Worm (Caenorhabditis elegans) whole organism, dauer: ENCODE results near the gene Y41D4B.4.

Source experiments
- unc-62 ChIP-seq: sonication (generic microtip); optimal IDR thresholded peaks from 2 replicates; lab custom pipeline; 2017; ENCODE audit warnings: missing biosample characterization, missing genetic modification reagents, missing genetic modification characterization

Gene Y41D4B.4

ce11 chrIV:1657069-1657468 is 2.8 kb upstream of the Y41D4B.4 start:
- TF ChIP-seq unc-62 = no peak

ce11 chrIV:1659045-1659741 is 717 bp upstream of the Y41D4B.4 start, which contains the start of gene rps-28:
Gene rps-28 (plus strand): TSS chrIV:1659691.
- no peak for TF ChIP-seq unc-62

- no peak for TF ChIP-seq unc-62
Observed at ce11 chrIV:1660735-1661134, 825 bp downstream of the Y41D4B.4 start.

ce11 chrIV:1662872-1663271 is 3.0 kb downstream of the Y41D4B.4 start:
- no peak for TF ChIP-seq unc-62

- TF ChIP-seq unc-62 = no peak
Observed at ce11 chrIV:1672398-1672797, 12.5 kb downstream of the Y41D4B.4 start, which contains the start of gene Y41D4B.1. Gene Y41D4B.1 (plus strand): TSS chrIV:1672698.

ce11 chrIV:1676926-1677325 is 17.0 kb downstream of the Y41D4B.4 start:
- no peak for TF ChIP-seq unc-62

- TF ChIP-seq unc-62 = no peak
Observed at ce11 chrIV:1679227-1679626, 19.3 kb downstream of the Y41D4B.4 start.

- TF ChIP-seq unc-62 = no peak
Observed at ce11 chrIV:1682066-1682465, 22.2 kb downstream of the Y41D4B.4 start, which contains the start of gene Y41D4B.24. Gene Y41D4B.24 (minus strand): TSS chrIV:1682166.

ce11 chrIV:1687151-1687550 is 27.2 kb downstream of the Y41D4B.4 start:
- TF ChIP-seq unc-62 = no peak

- no peak for TF ChIP-seq unc-62
Observed at ce11 chrIV:1691651-1692050, 31.7 kb downstream of the Y41D4B.4 start.

ce11 chrIV:1699599-1699998 is 39.7 kb downstream of the Y41D4B.4 start, which contains the start of gene bus-2:
Gene bus-2 (plus strand): TSS chrIV:1699899.
- TF ChIP-seq unc-62 = no peak

- TF ChIP-seq unc-62 = no peak
Observed at ce11 chrIV:1706996-1707395, 47.1 kb downstream of the Y41D4B.4 start, which contains the start of gene K08D12.4. Gene K08D12.4 (plus strand): TSS chrIV:1707296.

ce11 chrIV:1707960-1708359 is 48.0 kb downstream of the Y41D4B.4 start:
- no peak for TF ChIP-seq unc-62

ce11 chrIV:1708426-1708826 is 48.5 kb downstream of the Y41D4B.4 start:
- no peak for TF ChIP-seq unc-62

ce11 chrIV:1709002-1709401 is 49.1 kb downstream of the Y41D4B.4 start:
- no peak for TF ChIP-seq unc-62

- TF ChIP-seq unc-62 = no peak
Observed at ce11 chrIV:1709695-1710315, 49.9 kb downstream of the Y41D4B.4 start, which contains the start of the genes pbs-1 and K08D12.3. Gene pbs-1 (minus strand): TSS chrIV:1709745. Gene K08D12.3 (plus strand): TSS chrIV:1710265.

ce11 chrIV:1710535-1710934 is 50.6 kb downstream of the Y41D4B.4 start:
- TF ChIP-seq unc-62 = no peak

ce11 chrIV:1711029-1711489 is 51.1 kb downstream of the Y41D4B.4 start, which contains the start of gene rpi-2:
Gene rpi-2 (plus strand): TSS chrIV:1711262.
- no peak for TF ChIP-seq unc-62
